Worm (Caenorhabditis elegans) whole organism, L3 larva: Measurements from ENCODE around the gene exc-7.

Experiments
- egl-27 ChIP-seq: sonication (generic microtip); optimal IDR thresholded peaks from 4 replicates; lab custom pipeline; 2017; ENCODE audit warnings: missing biosample characterization, missing genetic modification reagents, missing genetic modification characterization
- skn-1 ChIP-seq: fragments of 150-350 bp; optimal IDR thresholded peaks from 2 replicates; lab custom pipeline; 2014; ENCODE audit warnings: missing biosample characterization, missing genetic modification characterization

DNA sequence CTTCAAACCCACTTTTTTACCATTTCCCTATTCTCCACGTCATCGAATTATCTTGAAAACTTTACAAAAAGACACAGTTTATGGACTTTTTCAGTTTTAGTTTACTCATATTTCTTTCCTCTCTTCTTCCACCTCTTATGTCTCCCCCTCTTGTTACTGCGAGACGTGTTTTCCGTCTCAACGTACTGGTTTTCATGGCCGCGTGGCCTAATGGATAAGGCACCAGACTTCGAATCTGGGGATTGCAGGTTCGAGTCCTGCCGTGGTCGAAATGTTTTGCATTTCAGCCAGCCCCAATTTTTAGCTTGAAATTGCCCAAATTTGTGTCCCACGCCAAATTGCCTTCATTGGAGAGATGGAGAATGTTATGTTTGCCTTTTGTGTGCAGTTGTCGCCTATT lies 9.7 kb upstream of the exc-7 start:
- TF ChIP-seq skn-1 (tag; lab: Kevin White, UChicago) = no peak
- no peak for TF ChIP-seq egl-27 (tag; lab: Kevin White, UChicago)
